Worm (Caenorhabditis elegans): ENCODE data around the gene bath-47.
"Not testable (repeated sequence)": the region's sequence is repeated elsewhere in the genome, so short reads cannot be mapped to it uniquely, and the experiment has no call there.

Gene bath-47

ce11 chrII:1636392-1636791 lies 34.8 kb downstream of the bath-47 start, which contains the start of gene srg-20:
Gene srg-20, plus strand, starts transcription at chrII:1636692.
- not testable (repeated sequence) for TF ChIP-seq unc-62 (GFP tag; optimal IDR thresholded peaks at IDR 0.05)

- no peak for TF ChIP-seq unc-62 (GFP tag; optimal IDR thresholded peaks at IDR 0.05)
Observed at ce11 chrII:1640496-1640895, 38.9 kb downstream of the bath-47 start, which contains the start of gene srh-72. Gene srh-72, minus strand, starts transcription at chrII:1640596.

ce11 chrII:1644777-1645348 lies 43.3 kb downstream of the bath-47 start, which contains the start of gene ZC204.6:
Gene ZC204.6, minus strand, starts transcription at chrII:1644827.
- no peak for TF ChIP-seq unc-62 (GFP tag; optimal IDR thresholded peaks at IDR 0.05)

- TF ChIP-seq unc-62 (GFP tag; optimal IDR thresholded peaks at IDR 0.05) = no peak
Observed at ce11 chrII:1646199-1646598, 44.6 kb downstream of the bath-47 start, which contains the start of gene ZC204.17. Gene ZC204.17, minus strand, starts transcription at chrII:1646299.

DNA sequence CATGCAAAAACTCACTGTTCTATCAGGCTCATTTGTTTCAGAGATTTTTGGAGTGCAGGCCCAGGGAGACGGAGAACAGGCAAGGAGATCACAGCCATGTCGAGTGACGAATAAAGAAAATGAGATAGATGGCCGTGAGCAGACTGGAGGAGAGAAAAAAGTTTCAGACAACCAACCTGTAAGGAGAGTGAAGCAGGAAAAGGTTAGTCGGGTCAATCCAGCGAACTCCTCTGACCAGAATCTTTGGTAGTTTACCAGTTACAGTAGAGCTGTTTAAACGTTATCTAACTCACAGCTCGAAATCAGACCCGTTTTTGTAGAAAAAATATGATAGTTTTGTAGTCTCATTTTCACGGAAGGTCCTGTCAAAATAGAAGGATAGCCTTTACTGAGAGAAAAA lies 47.2 kb downstream of the bath-47 start, which contains the start of gene fbxb-21:
Gene fbxb-21 (minus strand): TSS at position 101 of the 400 bp plus-strand sequence.
- no peak for TF ChIP-seq unc-62 (GFP tag; optimal IDR thresholded peaks at IDR 0.05)

ce11 chrII:1650502-1650901 lies 48.9 kb downstream of the bath-47 start, which contains the start of gene fbxb-20:
Gene fbxb-20, minus strand, starts transcription at chrII:1650602.
- no peak for TF ChIP-seq unc-62 (GFP tag; optimal IDR thresholded peaks at IDR 0.05)

ce11 chrII:1651804-1652203 lies 50.2 kb downstream of the bath-47 start, which contains the start of gene fbxb-16:
Gene fbxb-16, minus strand, starts transcription at chrII:1651904.
- TF ChIP-seq unc-62 (GFP tag; optimal IDR thresholded peaks at IDR 0.05) = no peak

DNA sequence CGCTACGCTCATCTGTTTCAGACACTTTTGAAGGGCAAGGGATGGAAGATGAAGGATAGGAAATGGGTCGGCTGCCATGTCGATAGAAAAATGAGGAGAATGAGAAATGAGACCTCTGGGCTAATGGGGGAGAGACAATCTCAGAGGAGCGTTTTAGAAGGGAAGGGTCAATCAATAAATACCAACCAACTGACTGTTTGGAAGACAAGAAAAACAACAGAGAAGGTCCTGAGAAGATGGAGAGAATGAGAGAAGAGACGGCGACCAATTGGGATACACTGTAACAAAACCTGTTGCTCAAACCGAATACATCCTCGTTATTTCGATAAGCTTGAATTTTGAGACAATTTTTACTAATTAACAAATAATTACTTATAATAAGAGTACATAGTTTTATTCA lies 51.8 kb downstream of the bath-47 start, which contains the start of gene fbxb-15:
Gene fbxb-15 (minus strand): TSS at position 101 of the 400 bp plus-strand sequence.
- TF ChIP-seq unc-62 (GFP tag; optimal IDR thresholded peaks at IDR 0.05) = no peak

Measured in whole organism, dauer.